Fruit fly (Drosophila melanogaster) whole organism, embryonic: Measurements from ENCODE around the gene PK1-R.

ENCODE experiments used
- B-H2 ChIP-seq: fragments of 200-800 bp; sonication (Bioruptor generic); optimal IDR thresholded peaks from 2 replicates; lab custom pipeline; 2018; ENCODE audit warnings: missing biosample characterization, mild to moderate bottlenecking, missing genetic modification characterization
- Blimp-1 ChIP-seq: fragments of 200-800 bp; sonication (Bioruptor generic); optimal IDR thresholded peaks from 3 replicates; lab custom pipeline; 2018; ENCODE audit warnings: missing biosample characterization, missing genetic modification characterization, mild to moderate bottlenecking, moderate library complexity, missing genetic modification reagents
- CG10543 ChIP-seq: fragments of 200-800 bp; sonication (Bioruptor generic); optimal IDR thresholded peaks from 3 replicates; lab custom pipeline; 2017; ENCODE audit warnings: missing biosample characterization, mild to moderate bottlenecking, missing genetic modification characterization, moderate library complexity
- CG10565 ChIP-seq: fragments of 200-800 bp; sonication (Bioruptor generic); optimal IDR thresholded peaks from 3 replicates; lab custom pipeline; 2016; ENCODE audit warnings: missing biosample characterization, mild to moderate bottlenecking, missing genetic modification characterization
- CG11247 ChIP-seq: fragments of 200-800 bp; sonication (Bioruptor generic); IDR thresholded peaks from 2 replicates; pipeline ENCODE4 v1.3.6; 2022; ENCODE audit warnings: missing biosample characterization, missing genetic modification characterization
- CG11456 ChIP-seq: fragments of 200-800 bp; sonication (Bioruptor generic); IDR thresholded peaks from 3 replicates; pipeline ENCODE4 v1.3.6; 2022; ENCODE audit warnings: missing biosample characterization, missing genetic modification characterization
- CG1233 ChIP-seq: fragments of 200-800 bp; sonication (Bioruptor generic); optimal IDR thresholded peaks from 4 replicates; lab custom pipeline; 2018; ENCODE audit warnings: missing biosample characterization, mild to moderate bottlenecking, missing genetic modification characterization
- CG13296 ChIP-seq: fragments of 200-800 bp; sonication (Bioruptor generic); optimal IDR thresholded peaks from 3 replicates; lab custom pipeline; 2018; ENCODE audit warnings: missing biosample characterization, mild to moderate bottlenecking, missing genetic modification characterization
- CG13624 ChIP-seq: fragments of 200-800 bp; sonication (Bioruptor generic); optimal IDR thresholded peaks from 2 replicates; lab custom pipeline; 2016; ENCODE audit warnings: missing biosample characterization, missing genetic modification characterization
- CG14710 ChIP-seq: fragments of 200-800 bp; sonication (Bioruptor generic); optimal IDR thresholded peaks from 3 replicates; lab custom pipeline; 2019; ENCODE audit warnings: missing biosample characterization, mild to moderate bottlenecking, missing genetic modification characterization, moderate library complexity
- CG15269 ChIP-seq: fragments of 200-800 bp; sonication (Bioruptor generic); optimal IDR thresholded peaks from 2 replicates; lab custom pipeline; 2018; ENCODE audit warnings: missing biosample characterization, mild to moderate bottlenecking, missing genetic modification characterization, moderate library complexity
- CG15514 ChIP-seq: fragments of 200-800 bp; sonication (Bioruptor generic); optimal IDR thresholded peaks from 3 replicates; lab custom pipeline; 2017; ENCODE audit warnings: missing biosample characterization, missing genetic modification characterization, mild to moderate bottlenecking, moderate library complexity, missing genetic modification reagents
- CG1602 ChIP-seq: fragments of 200-800 bp; sonication (Bioruptor generic); optimal IDR thresholded peaks from 3 replicates; lab custom pipeline; 2016; ENCODE audit warnings: missing biosample characterization, missing genetic modification characterization
- CG17328 ChIP-seq: fragments of 200-800 bp; sonication (Bioruptor generic); IDR thresholded peaks from 2 replicates; pipeline ENCODE4 v1.3.6; 2022; ENCODE audit warnings: missing biosample characterization, missing genetic modification characterization
- CG1832 ChIP-seq: fragments of 200-800 bp; sonication (Bioruptor generic); optimal IDR thresholded peaks from 2 replicates; lab custom pipeline; 2017; ENCODE audit warnings: missing biosample characterization, mild to moderate bottlenecking, missing genetic modification characterization, inconsistent platforms
- CG3281 ChIP-seq: fragments of 200-800 bp; sonication (Bioruptor generic); optimal IDR thresholded peaks from 3 replicates; lab custom pipeline; 2017; ENCODE audit warnings: missing biosample characterization, mild to moderate bottlenecking, missing genetic modification characterization
- CG34376 ChIP-seq: fragments of 200-800 bp; sonication (Bioruptor generic); optimal IDR thresholded peaks from 2 replicates; lab custom pipeline; 2018; ENCODE audit warnings: missing biosample characterization, mild to moderate bottlenecking, missing genetic modification characterization
- CG3726 ChIP-seq: fragments of 200-800 bp; sonication (Bioruptor generic); IDR thresholded peaks from 3 replicates; pipeline ENCODE4, ENCODE4 v1.3.6; 2022; ENCODE audit warnings: missing biosample characterization, missing genetic modification characterization
- CG5245 ChIP-seq: fragments of 200-800 bp; sonication (Bioruptor generic); optimal IDR thresholded peaks from 3 replicates; lab custom pipeline; 2016; ENCODE audit warnings: missing biosample characterization, missing genetic modification characterization
- CG9609 ChIP-seq: fragments of 200-800 bp; sonication (Bioruptor generic); optimal IDR thresholded peaks from 3 replicates; lab custom pipeline; 2016; ENCODE audit warnings: missing biosample characterization, missing genetic modification characterization
- Camta ChIP-seq: fragments of 200-800 bp; sonication (Bioruptor generic); optimal IDR thresholded peaks from 2 replicates; lab custom pipeline; 2016; ENCODE audit warnings: missing biosample characterization, missing genetic modification characterization
- Chrac-16 ChIP-seq: fragments of 200-800 bp; sonication (Bioruptor generic); optimal IDR thresholded peaks from 3 replicates; lab custom pipeline; 2016; ENCODE audit warnings: missing biosample characterization, missing genetic modification characterization
- Dip2 ChIP-seq: fragments of 200-800 bp; sonication (Bioruptor generic); IDR thresholded peaks from 2 replicates; pipeline ENCODE4 v1.3.6; 2022; ENCODE audit warnings: missing biosample characterization, missing genetic modification characterization
- MBD-R2 ChIP-seq: fragments of 200-800 bp; sonication (Bioruptor generic); IDR thresholded peaks from 2 replicates; pipeline ENCODE4 v1.3.6; 2022; ENCODE audit warnings: missing biosample characterization, missing genetic modification characterization
- Mad ChIP-seq: fragments of 200-800 bp; sonication (Bioruptor generic); optimal IDR thresholded peaks from 2 replicates; lab custom pipeline; 2016; ENCODE audit warnings: missing biosample characterization, missing genetic modification characterization
- Opbp ChIP-seq: fragments of 200-800 bp; sonication (Bioruptor generic); IDR thresholded peaks from 3 replicates; pipeline ENCODE4 v1.3.6; 2022; ENCODE audit warnings: missing biosample characterization, missing genetic modification characterization; ENCODE audit not compliant: partially characterized antibody
- Rfx ChIP-seq: fragments of 200-800 bp; sonication (Bioruptor generic); IDR thresholded peaks from 2 replicates; pipeline ENCODE4 v1.3.6; 2022; ENCODE audit warnings: missing biosample characterization, missing genetic modification characterization
- Sin3A ChIP-seq: fragments of >200 bp; optimal IDR thresholded peaks from 2 replicates; lab custom pipeline; 2018
- Usf ChIP-seq: fragments of 200-800 bp; sonication (Bioruptor generic); optimal IDR thresholded peaks from 2 replicates; lab custom pipeline; 2017; ENCODE audit warnings: missing genotype, missing biosample characterization, missing genetic modification characterization
- abd-A ChIP-seq: fragments of 200-800 bp; sonication (Bioruptor generic); optimal IDR thresholded peaks from 3 replicates; lab custom pipeline; 2019; ENCODE audit warnings: missing biosample characterization, mild to moderate bottlenecking, missing genetic modification characterization, moderate library complexity
- ac ChIP-seq: fragments of 200-800 bp; sonication (Bioruptor generic); optimal IDR thresholded peaks from 3 replicates; lab custom pipeline; 2017; ENCODE audit warnings: missing biosample characterization, mild to moderate bottlenecking, missing genetic modification characterization
- bigmax ChIP-seq: fragments of 200-800 bp; sonication (Bioruptor generic); optimal IDR thresholded peaks from 2 replicates; lab custom pipeline; 2018; ENCODE audit warnings: missing biosample characterization, mild to moderate bottlenecking, missing genetic modification characterization
- crol ChIP-seq: fragments of 200-800 bp; sonication (Bioruptor generic); IDR thresholded peaks from 2 replicates; pipeline ENCODE4 v1.3.6; 2022; ENCODE audit warnings: missing biosample characterization, missing genetic modification characterization
- cwo ChIP-seq: fragments of 200-800 bp; sonication (Bioruptor generic); optimal IDR thresholded peaks from 3 replicates; lab custom pipeline; 2017; ENCODE audit warnings: missing biosample characterization, missing genetic modification characterization, mild to moderate bottlenecking, moderate library complexity, missing genetic modification reagents
- da ChIP-seq: fragments of 200-800 bp; sonication (Bioruptor generic); optimal IDR thresholded peaks from 2 replicates; lab custom pipeline; 2016; ENCODE audit warnings: missing biosample characterization, missing genetic modification characterization
- dm ChIP-seq: fragments of 200-800 bp; sonication (Bioruptor generic); optimal IDR thresholded peaks from 3 replicates; lab custom pipeline; 2016; ENCODE audit warnings: missing biosample characterization, missing genetic modification characterization
- emc ChIP-seq: fragments of 200-800 bp; sonication (Bioruptor generic); optimal IDR thresholded peaks from 2 replicates; lab custom pipeline; 2016; ENCODE audit warnings: missing biosample characterization, missing genetic modification characterization
- fd96Cb ChIP-seq: fragments of 200-800 bp; sonication (Bioruptor generic); optimal IDR thresholded peaks from 2 replicates; lab custom pipeline; 2018; ENCODE audit warnings: missing biosample characterization, mild to moderate bottlenecking, missing genetic modification characterization, moderate library complexity
- grau ChIP-seq: fragments of 200-800 bp; optimal IDR thresholded peaks from 3 replicates; lab custom pipeline; 2019; ENCODE audit warnings: missing biosample characterization, mild to moderate bottlenecking, missing genetic modification characterization, moderate library complexity
- grn ChIP-seq: fragments of 200-800 bp; sonication (Bioruptor generic); optimal IDR thresholded peaks from 3 replicates; lab custom pipeline; 2017; ENCODE audit warnings: missing biosample characterization, missing genetic modification characterization
- hkb ChIP-seq, 2 experiments: fragments of 200-800 bp in 1 of 2; fragments of >200 bp in 1 of 2; sonication (Bioruptor generic) in 1 of 2; IDR thresholded peaks in 1 of 2; optimal IDR thresholded peaks in 1 of 2; 2 replicates each; pipeline versions ENCODE4 v1.3.6 to Lab custom; 2017 to 2022; ENCODE audit warnings: missing biosample characterization in 1 of 2, missing genetic modification characterization in 1 of 2
- kah ChIP-seq: fragments of 200-800 bp; sonication (Bioruptor generic); optimal IDR thresholded peaks from 2 replicates; lab custom pipeline; 2018; ENCODE audit warnings: missing biosample characterization, mild to moderate bottlenecking, missing genetic modification characterization
- lilli ChIP-seq: fragments of 200-800 bp; sonication (Bioruptor generic); optimal IDR thresholded peaks from 3 replicates; lab custom pipeline; 2016; ENCODE audit warnings: missing biosample characterization, missing genetic modification characterization
- luna ChIP-seq: fragments of 200-800 bp; sonication (Bioruptor generic); optimal IDR thresholded peaks from 2 replicates; lab custom pipeline; 2016; ENCODE audit warnings: missing biosample characterization, missing genetic modification characterization
- mirr ChIP-seq: fragments of 200-800 bp; sonication (Bioruptor generic); optimal IDR thresholded peaks from 3 replicates; lab custom pipeline; 2018; ENCODE audit warnings: missing biosample characterization, mild to moderate bottlenecking, missing genetic modification characterization
- pzg ChIP-seq: fragments of 200-800 bp; sonication (Bioruptor generic); optimal IDR thresholded peaks from 3 replicates; lab custom pipeline; 2018; ENCODE audit warnings: missing biosample characterization, mild to moderate bottlenecking, missing genetic modification characterization, moderate library complexity
- ro ChIP-seq: fragments of 200-800 bp; sonication (Bioruptor generic); IDR thresholded peaks from 2 replicates; pipeline ENCODE4 v1.3.6; 2022; ENCODE audit warnings: missing biosample characterization, missing genetic modification characterization
- sqz ChIP-seq: fragments of 200-800 bp; sonication (Bioruptor generic); optimal IDR thresholded peaks from 3 replicates; lab custom pipeline; 2018; ENCODE audit warnings: missing biosample characterization, mild to moderate bottlenecking, missing genetic modification characterization
- sug ChIP-seq: fragments of 200-800 bp; optimal IDR thresholded peaks from 2 replicates; lab custom pipeline; 2019; ENCODE audit warnings: missing biosample characterization, mild to moderate bottlenecking, missing genetic modification characterization, moderate library complexity
- vnd ChIP-seq: fragments of 200-800 bp; sonication (Bioruptor generic); IDR thresholded peaks from 3 replicates; pipeline ENCODE4 v1.3.6; 2022; ENCODE audit warnings: missing biosample characterization, missing genetic modification characterization; ENCODE audit not compliant: partially characterized antibody
- zfh1 ChIP-seq: fragments of 200-800 bp; sonication (Bioruptor generic); IDR thresholded peaks from 3 replicates; pipeline ENCODE4 v1.3.6; 2022; ENCODE audit warnings: missing biosample characterization, missing genetic modification characterization

Gene PK1-R

DNA sequence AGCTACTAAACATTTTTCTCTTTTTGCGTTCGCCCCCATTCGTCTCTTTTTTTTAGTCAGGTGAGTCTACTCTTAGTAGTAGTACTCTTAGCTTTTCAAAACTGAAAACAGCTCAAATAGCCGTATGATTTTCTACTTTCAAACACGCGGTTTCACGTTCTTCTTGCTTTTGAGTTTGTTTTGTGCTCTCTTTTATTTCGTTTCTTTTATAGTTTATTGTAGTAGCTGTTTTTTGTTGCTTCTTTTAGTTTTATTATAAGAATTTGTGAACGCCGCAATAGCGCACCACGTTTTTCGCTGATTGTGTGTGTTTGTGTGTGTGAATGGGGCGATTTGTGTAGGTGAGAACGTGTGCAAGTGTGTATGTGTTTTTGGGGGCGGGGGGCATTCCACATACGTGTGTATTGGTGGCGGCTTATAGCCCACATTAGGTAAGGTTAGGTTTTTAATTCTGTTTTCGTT lies 51.5 kb downstream of the PK1-R start (continued):
- TF ChIP-seq hkb (optimal IDR thresholded peaks at IDR 0.05; lab: Kevin White, UChicago) (no peak), hkb (GFP tag; IDR thresholded peaks at IDR 0.05; lab: Robert Waterston, UW) (no peak), ro (GFP tag; lab: Robert Waterston, UW) (no peak), CG9609 (GFP tag; lab: Kevin White, UChicago) (no peak), kah (GFP tag; lab: Kevin White, UChicago) (no peak), grau (tag; lab: Kevin White, UChicago) (no peak), Sin3A (lab: Kevin White, UChicago) (no peak), cwo (peak; percentile 51), CG17328 (GFP tag; lab: Robert Waterston, UW) (no peak), Mad (GFP tag; lab: Kevin White, UChicago) (no peak), da (GFP tag; lab: Kevin White, UChicago) (no peak), CG1233 (GFP tag; lab: Kevin White, UChicago) (no peak), emc (GFP tag; lab: Kevin White, UChicago) (no peak), luna (GFP tag; lab: Kevin White, UChicago) (no peak), sqz (GFP tag; lab: Kevin White, UChicago) (no peak), dm (GFP tag; lab: Kevin White, UChicago) (peak; percentile 74), CG10543 (GFP tag; lab: Kevin White, UChicago) (peak; percentile 38), CG13624 (GFP tag; lab: Kevin White, UChicago) (peak; percentile 99), abd-A (tag; lab: Kevin White, UChicago) (peak; percentile 89), CG10565 (GFP tag; lab: Kevin White, UChicago) (no peak), bigmax (GFP tag; lab: Kevin White, UChicago) (peak; percentile 83), CG1602 (GFP tag; lab: Kevin White, UChicago) (no peak), Blimp-1 (GFP tag; lab: Kevin White, UChicago) (no peak), CG3281 (GFP tag; lab: Kevin White, UChicago) (no peak), pzg (no peak), CG15269 (no peak), B-H2 (GFP tag; lab: Kevin White, UChicago) (peak; percentile 72), mirr (GFP tag; lab: Kevin White, UChicago) (peak; percentile 54), crol (no peak), CG5245 (GFP tag; lab: Kevin White, UChicago) (no peak), CG11247 (no peak), Opbp (GFP tag; lab: Robert Waterston, UW) (no peak), Rfx (GFP tag; lab: Robert Waterston, UW) (peak; percentile 6; the same call in 1 of the 2 replicates), Camta (GFP tag; lab: Kevin White, UChicago) (no peak), CG15514 (GFP tag; lab: Kevin White, UChicago) (no peak), vnd (GFP tag; lab: Robert Waterston, UW) (no peak), CG14710 (tag; lab: Kevin White, UChicago) (no peak), fd96Cb (no peak), Usf (GFP tag; lab: Kevin White, UChicago) (no peak), MBD-R2 (GFP tag; lab: Robert Waterston, UW) (no peak), CG13296 (GFP tag; lab: Kevin White, UChicago) (no peak), CG11456 (GFP tag; lab: Robert Waterston, UW) (no peak), CG3726 (GFP tag; lab: Robert Waterston, UW) (no peak), sug (peak; percentile 79), zfh1 (GFP tag; lab: Robert Waterston, UW) (no peak), lilli (GFP tag; lab: Kevin White, UChicago) (no peak), Chrac-16 (GFP tag; lab: Kevin White, UChicago) (no peak), CG34376 (peak; percentile 49), grn (GFP tag; lab: Kevin White, UChicago) (no peak), CG1832 (no peak), Dip2 (no peak), ac (GFP tag; lab: Kevin White, UChicago) (no peak)
